Fruit fly (Drosophila melanogaster): ENCODE measurements around the gene CG9154.

Gene CG9154

dm6 chr2L:6070656-6071231 lies at the start of gene CG9154, which contains the start of gene Kr-h2 (continued):
- TF ChIP-seq dpn (GFP tag; optimal IDR thresholded peaks at IDR 0.05) (peak in 1 of 2 experiments; percentile 18), Six4 (GFP tag; optimal IDR thresholded peaks at IDR 0.05) (no peak), CG6689 (GFP tag; IDR thresholded peaks at IDR 0.05) (no peak), trh (GFP tag; optimal IDR thresholded peaks at IDR 0.05) (no peak), CG10959 (GFP tag; IDR thresholded peaks at IDR 0.05) (no peak), Med (GFP tag) (peak; percentile 75), CG18476 (GFP tag; optimal IDR thresholded peaks at IDR 0.05) (no peak), CG11695 (GFP tag; IDR thresholded peaks at IDR 0.05) (no peak), inv (GFP tag; IDR thresholded peaks at IDR 0.05; ENCODE audit: partially characterized antibody) (peak; percentile 57; the same call in 1 of the 2 replicates), MBD-R2 (GFP tag; IDR thresholded peaks at IDR 0.05) (peak; percentile 37; the same call in 1 of the 2 replicates), crol (GFP tag; IDR thresholded peaks at IDR 0.05) (no peak), tna (GFP tag; IDR thresholded peaks at IDR 0.05; ENCODE audit: partially characterized antibody) (peak; percentile 44; the same call in 1 of the 2 replicates), bcd (GFP tag; optimal IDR thresholded peaks at IDR 0.05) (no peak), tgo (GFP tag; IDR thresholded peaks at IDR 0.05) (no peak), br (optimal IDR thresholded peaks at IDR 0.05) (no peak), tap (tag; optimal IDR thresholded peaks at IDR 0.05) (no peak), ato (GFP tag; IDR thresholded peaks at IDR 0.05; ENCODE audit: partially characterized antibody) (peak; percentile 62; the same call in 1 of the 2 replicates), CG12769 (tag; optimal IDR thresholded peaks at IDR 0.05) (peak; percentile 5), Hmr (GFP tag; optimal IDR thresholded peaks at IDR 0.05) (peak; percentile 58), CG16813 (GFP tag; IDR thresholded peaks at IDR 0.05; ENCODE audit: partially characterized antibody) (peak; percentile 73), Jarid2 (GFP tag; optimal IDR thresholded peaks at IDR 0.05) (peak; percentile 14), CG3847 (GFP tag; IDR thresholded peaks at IDR 0.05) (peak; percentile 28; the same call in 1 of the 2 replicates), CG10321 (GFP tag; IDR thresholded peaks at IDR 0.05) (no peak), bab2 (GFP tag; optimal IDR thresholded peaks at IDR 0.05) (no peak), CG8290 (GFP tag; optimal IDR thresholded peaks at IDR 0.05) (no peak), CG8290 (tag; optimal IDR thresholded peaks at IDR 0.05) (peak in 1 of 2 experiments; percentile 48), CG31365 (tag; optimal IDR thresholded peaks at IDR 0.05) (peak; percentile 90), corto (GFP tag; optimal IDR thresholded peaks at IDR 0.05) (no peak), CG3163 (GFP tag; optimal IDR thresholded peaks at IDR 0.05) (no peak), CG10565 (GFP tag; optimal IDR thresholded peaks at IDR 0.05) (no peak), sens (GFP tag) (peak; percentile 88), shn (GFP tag; optimal IDR thresholded peaks at IDR 0.05) (peak; percentile 25), exex (tag; optimal IDR thresholded peaks at IDR 0.05) (peak; percentile 28), fd96Cb (tag; optimal IDR thresholded peaks at IDR 0.05) (no peak), CG4707 (GFP tag; optimal IDR thresholded peaks at IDR 0.05) (no peak), CG5180 (GFP tag; optimal IDR thresholded peaks at IDR 0.05) (no peak), CG15073 (GFP tag; optimal IDR thresholded peaks at IDR 0.05) (no peak), cad (GFP tag; optimal IDR thresholded peaks at IDR 0.05) (no peak), Eip74EF (GFP tag; optimal IDR thresholded peaks at IDR 0.05) (no peak), chinmo (GFP tag; IDR thresholded peaks at IDR 0.05; ENCODE audit: partially characterized antibody) (peak; percentile 23; the same call in 1 of the 4 replicates), CG4360 (GFP tag; IDR thresholded peaks at IDR 0.05) (no peak), CkIIα-i1 (GFP tag; IDR thresholded peaks at IDR 0.05) (no peak), dimm (GFP tag; IDR thresholded peaks at IDR 0.05) (no peak), sug (tag; optimal IDR thresholded peaks at IDR 0.05) (peak; percentile 64), Nf-YB (GFP tag; optimal IDR thresholded peaks at IDR 0.05) (no peak), CG4328 (GFP tag; optimal IDR thresholded peaks at IDR 0.05) (peak; percentile 24), sc (optimal IDR thresholded peaks at IDR 0.05) (no peak), sc (GFP tag; optimal IDR thresholded peaks at IDR 0.05) (no peak), NfI (GFP tag; optimal IDR thresholded peaks at IDR 0.05) (peak; percentile 56), abd-A (tag; optimal IDR thresholded peaks at IDR 0.05) (no peak)
